Fruit fly (Drosophila melanogaster): ENCODE measurements around the gene CG11630.

CG11630 gene

dm6 chr2L:21783965-21784364 lies at the start of gene CG11630:
Gene CG11630 (minus strand): TSS chr2L:21784065.
- TF ChIP-seq CG4424 (GFP tag; optimal IDR thresholded peaks at IDR 0.05) (no peak), Mad (GFP tag; optimal IDR thresholded peaks at IDR 0.05) (no peak), prd (optimal IDR thresholded peaks at IDR 0.05) (no peak), prd (GFP tag; IDR thresholded peaks at IDR 0.05) (no peak), CG34376 (GFP tag; optimal IDR thresholded peaks at IDR 0.05) (no peak)

DNA sequence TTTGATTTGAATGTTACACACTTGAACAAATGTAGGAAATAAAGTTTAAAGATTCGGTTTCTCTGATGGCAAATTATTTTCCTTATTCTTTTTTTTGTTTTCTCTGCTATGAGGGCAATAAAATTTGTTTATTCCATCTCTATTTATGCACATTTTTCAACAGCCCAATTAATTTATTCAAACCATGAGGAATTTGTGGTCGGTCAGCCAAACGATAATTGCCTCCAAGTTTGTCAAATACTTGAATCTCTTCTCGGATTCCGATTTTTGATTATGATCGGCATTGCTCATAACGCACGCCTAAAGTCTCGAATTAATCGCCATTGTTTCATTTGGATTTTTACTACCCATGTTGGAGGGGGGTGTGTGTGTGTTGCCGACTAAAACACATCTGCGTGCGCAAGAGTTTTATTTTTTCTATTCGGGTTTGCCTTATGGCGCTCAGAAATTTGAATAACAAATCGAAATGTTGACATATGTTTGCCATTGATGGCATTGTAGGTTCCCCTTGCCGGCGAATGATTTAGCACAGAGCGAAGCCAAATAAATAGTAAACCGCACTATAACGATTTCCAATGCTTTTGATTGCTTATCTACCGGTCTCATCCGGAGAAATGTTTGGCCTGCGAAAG lies 48.5 kb upstream of the CG11630 start:
- TF ChIP-seq eve (GFP tag; optimal IDR thresholded peaks at IDR 0.05) (no peak), mirr (GFP tag; optimal IDR thresholded peaks at IDR 0.05) (no peak), sob (GFP tag; IDR thresholded peaks at IDR 0.05) (no peak), CG11093 (GFP tag; IDR thresholded peaks at IDR 0.05) (no peak), CG32772 (GFP tag; IDR thresholded peaks at IDR 0.05) (no peak), tll (GFP tag; optimal IDR thresholded peaks at IDR 0.05) (no peak), Ptx1 (GFP tag; IDR thresholded peaks at IDR 0.05) (no peak), vvl (GFP tag; IDR thresholded peaks at IDR 0.05) (peak; percentile 56; the same call in 1 of the 2 replicates), CG30431 (GFP tag; optimal IDR thresholded peaks at IDR 0.05) (no peak), esg (GFP tag; conservative IDR thresholded peaks at IDR 0.05) (no peak), CG12769 (tag; optimal IDR thresholded peaks at IDR 0.05) (peak; percentile 40), sim (GFP tag; IDR thresholded peaks at IDR 0.05) (no peak), CG10431 (GFP tag; optimal IDR thresholded peaks at IDR 0.05) (no peak), CG32767 (GFP tag; IDR thresholded peaks at IDR 0.05) (no peak), stc (GFP tag; IDR thresholded peaks at IDR 0.05) (no peak), CG13424 (tag; optimal IDR thresholded peaks at IDR 0.05) (no peak), Med (GFP tag) (peak; percentile 39), cg (GFP tag; optimal IDR thresholded peaks at IDR 0.05) (no peak), ro (GFP tag; IDR thresholded peaks at IDR 0.05) (no peak), CG8281 (tag; optimal IDR thresholded peaks at IDR 0.05) (no peak), Deaf1 (tag; optimal IDR thresholded peaks at IDR 0.05) (no peak), pzg (GFP tag; optimal IDR thresholded peaks at IDR 0.05) (no peak), CG14965 (GFP tag; optimal IDR thresholded peaks at IDR 0.05; ENCODE audit: borderline replicate concordance) (no peak), hbn (GFP tag; IDR thresholded peaks at IDR 0.05; ENCODE audit: partially characterized antibody) (no peak), Eip74EF (GFP tag; optimal IDR thresholded peaks at IDR 0.05) (peak in 1 of 2 experiments; percentile 52), CG34422 (GFP tag; IDR thresholded peaks at IDR 0.05) (no peak), fu2 (GFP tag; optimal IDR thresholded peaks at IDR 0.05) (no peak), gsb (GFP tag; IDR thresholded peaks at IDR 0.05) (no peak), CG7745 (tag; optimal IDR thresholded peaks at IDR 0.05) (no peak), peb (GFP tag; IDR thresholded peaks at IDR 0.05) (no peak), CG31224 (GFP tag; IDR thresholded peaks at IDR 0.05) (peak; percentile 46; the same call in 1 of the 2 replicates), CG6854 (GFP tag; optimal IDR thresholded peaks at IDR 0.05) (no peak), shn (GFP tag; optimal IDR thresholded peaks at IDR 0.05) (no peak), CG17361 (GFP tag; IDR thresholded peaks at IDR 0.05) (no peak), CG8388 (GFP tag; optimal IDR thresholded peaks at IDR 0.05) (no peak), CG18764 (GFP tag; optimal IDR thresholded peaks at IDR 0.05) (no peak), schlank (tag; optimal IDR thresholded peaks at IDR 0.05) (no peak), CG2712 (tag; optimal IDR thresholded peaks at IDR 0.05) (no peak), jigr1 (GFP tag; IDR thresholded peaks at IDR 0.05) (no peak), CG12299 (tag; optimal IDR thresholded peaks at IDR 0.05) (no peak), Side (GFP tag; optimal IDR thresholded peaks at IDR 0.05) (no peak), abd-A (tag; optimal IDR thresholded peaks at IDR 0.05) (peak; percentile 89), CG34224 (GFP tag; IDR thresholded peaks at IDR 0.05; ENCODE audit: partially characterized antibody) (no peak), BEAF-32 (GFP tag; optimal IDR thresholded peaks at IDR 0.05) (no peak)

All from whole organism, embryonic.